Fruit fly (Drosophila melanogaster): ENCODE data around the gene Efa6.

Gene Efa6

dm6 chr3R:22547585-22548022 is 40.0 kb upstream of the Efa6 start, which contains the start of gene AdipoR (continued):
- TF ChIP-seq gem (tag; optimal IDR thresholded peaks at IDR 0.05) (no peak), da (GFP tag; optimal IDR thresholded peaks at IDR 0.05) (no peak), CG1529 (GFP tag; optimal IDR thresholded peaks at IDR 0.05) (no peak), CG18619 (GFP tag; optimal IDR thresholded peaks at IDR 0.05) (no peak), CG14965 (GFP tag; optimal IDR thresholded peaks at IDR 0.05; ENCODE audit: borderline replicate concordance) (no peak), CG12219 (GFP tag; optimal IDR thresholded peaks at IDR 0.05) (no peak), CG6689 (GFP tag; IDR thresholded peaks at IDR 0.05) (no peak), ken (GFP tag; IDR thresholded peaks at IDR 0.05) (no peak), CG32767 (GFP tag; IDR thresholded peaks at IDR 0.05) (no peak), onecut (GFP tag; IDR thresholded peaks at IDR 0.05) (peak; percentile 28; the same call in 1 of the 2 replicates), chif (GFP tag; optimal IDR thresholded peaks at IDR 0.05) (no peak), CG30403 (GFP tag; optimal IDR thresholded peaks at IDR 0.05) (no peak), schlank (tag; optimal IDR thresholded peaks at IDR 0.05) (no peak), CrebB (tag; optimal IDR thresholded peaks at IDR 0.05) (no peak), ind (GFP tag; optimal IDR thresholded peaks at IDR 0.05) (no peak), CG10654 (GFP tag; optimal IDR thresholded peaks at IDR 0.05) (no peak), GATAe (GFP tag; conservative IDR thresholded peaks at IDR 0.05) (no peak), stwl (tag; optimal IDR thresholded peaks at IDR 0.05) (peak; percentile 88), sens (GFP tag) (peak; percentile 79), ase (GFP tag; IDR thresholded peaks at IDR 0.05) (no peak), gsb-n (tag; optimal IDR thresholded peaks at IDR 0.05) (peak; percentile 25), CG18011 (GFP tag; optimal IDR thresholded peaks at IDR 0.05) (no peak), CG4328 (GFP tag; optimal IDR thresholded peaks at IDR 0.05) (no peak), CG4282 (GFP tag; optimal IDR thresholded peaks at IDR 0.05) (peak; percentile 26), ara (GFP tag; IDR thresholded peaks at IDR 0.05) (no peak), PHDP (tag; optimal IDR thresholded peaks at IDR 0.05) (no peak), CG34422 (GFP tag; IDR thresholded peaks at IDR 0.05) (no peak), zfh2 (GFP tag; optimal IDR thresholded peaks at IDR 0.05) (no peak)

dm6 chr3R:22550306-22550812 is 37.2 kb upstream of the Efa6 start, which contains the start of gene bond:
Gene bond, plus strand, starts transcription at chr3R:22550680.
- TF ChIP-seq slbo (GFP tag; IDR thresholded peaks at IDR 0.05), result 0 out of 2 replicates have a peak, but pooled peaks have one; percentile 4
- no peak for TF ChIP-seq CG4707 (GFP tag; optimal IDR thresholded peaks at IDR 0.05)
- TF ChIP-seq CG13296 (GFP tag; optimal IDR thresholded peaks at IDR 0.05), result no peak
- no peak; the same call in 1 of the 2 replicates for TF ChIP-seq CG13287 (GFP tag; IDR thresholded peaks at IDR 0.05; ENCODE audit: partially characterized antibody)
- 0 out of 3 replicates have a peak, but pooled peaks have one; percentile 17 for TF ChIP-seq CG16813 (GFP tag; IDR thresholded peaks at IDR 0.05; ENCODE audit: partially characterized antibody)
- TF ChIP-seq sob (GFP tag; IDR thresholded peaks at IDR 0.05), result no peak
- no peak for TF ChIP-seq org-1 (GFP tag; optimal IDR thresholded peaks at IDR 0.05)
- no peak for TF ChIP-seq Side (GFP tag; optimal IDR thresholded peaks at IDR 0.05)
- no peak for TF ChIP-seq repo (GFP tag; optimal IDR thresholded peaks at IDR 0.05)
- no peak for TF ChIP-seq CG18262 (tag; optimal IDR thresholded peaks at IDR 0.05)
- TF ChIP-seq Adf1 (GFP tag; IDR thresholded peaks at IDR 0.05), result peak; percentile 93
- peak; percentile 32 for TF ChIP-seq Deaf1 (tag; optimal IDR thresholded peaks at IDR 0.05)
- 0 out of 2 replicates have a peak, but pooled peaks have one; percentile 19 for TF ChIP-seq gsb (GFP tag; IDR thresholded peaks at IDR 0.05)
- TF ChIP-seq chinmo (GFP tag; IDR thresholded peaks at IDR 0.05; ENCODE audit: partially characterized antibody), result 0 out of 4 replicates have a peak, but pooled peaks have one; percentile 64
